Fruit fly (Drosophila melanogaster): Measurements from ENCODE around the gene HemK2.

The HemK2 gene

DNA sequence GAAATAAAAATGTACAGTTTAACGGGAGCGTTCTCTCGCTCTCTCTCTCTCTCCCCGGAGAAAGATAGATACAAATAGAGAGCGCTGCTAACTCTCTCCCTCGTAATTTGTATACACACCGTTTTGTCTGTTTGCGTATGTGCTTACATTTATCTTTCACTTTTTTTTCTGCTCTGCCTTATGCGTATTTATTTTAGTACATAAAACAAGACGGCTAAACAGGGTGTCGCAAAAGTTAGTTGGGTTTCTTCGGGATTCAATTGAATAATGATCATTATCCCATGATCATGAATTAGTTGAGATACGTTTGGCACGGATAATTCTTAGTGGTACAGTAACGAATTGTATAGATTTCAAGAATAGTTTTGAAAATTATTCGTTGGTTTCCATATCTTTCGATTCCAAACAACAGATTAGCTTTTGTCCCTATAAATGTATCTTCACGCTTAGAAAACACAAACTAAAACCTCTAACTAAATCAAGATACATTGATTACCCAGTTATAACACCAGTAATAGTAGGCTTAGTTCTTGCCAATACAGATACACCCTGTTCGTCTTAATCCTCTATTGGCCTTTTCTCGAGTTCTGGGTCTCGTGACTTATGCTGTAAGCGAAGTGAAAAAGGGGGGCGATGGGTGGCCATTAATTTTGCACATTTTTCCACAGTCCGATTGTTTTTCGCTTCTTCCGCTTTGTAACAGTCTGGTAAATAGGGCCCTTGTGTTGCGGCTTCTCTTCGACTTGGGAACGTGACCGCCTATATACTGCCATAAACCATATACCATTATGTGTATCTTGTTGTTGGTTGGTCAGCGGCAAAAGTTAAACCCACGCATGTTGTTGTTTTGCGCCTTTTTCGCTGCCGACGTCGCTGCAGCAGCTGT is 4.8 kb downstream of the HemK2 start:
- TF ChIP-seq CG5204 (GFP tag; optimal IDR thresholded peaks at IDR 0.05) (no peak), CG33017 (tag; optimal IDR thresholded peaks at IDR 0.05) (peak; percentile 90), toe (GFP tag; optimal IDR thresholded peaks at IDR 0.05) (peak; percentile 70), Mnt (GFP tag; optimal IDR thresholded peaks at IDR 0.05) (peak; percentile 56), CG11617 (GFP tag; optimal IDR thresholded peaks at IDR 0.05) (peak; percentile 88), Crg-1 (GFP tag; optimal IDR thresholded peaks at IDR 0.05) (peak; percentile 41), Hr96 (GFP tag; optimal IDR thresholded peaks at IDR 0.05) (peak; percentile 79), pad (GFP tag; optimal IDR thresholded peaks at IDR 0.05) (peak; percentile 66), cnc (optimal IDR thresholded peaks at IDR 0.05) (no peak), ovo (GFP tag; optimal IDR thresholded peaks at IDR 0.05) (peak; percentile 34), tj (GFP tag; optimal IDR thresholded peaks at IDR 0.05) (peak; percentile 3), CG1620 (GFP tag; optimal IDR thresholded peaks at IDR 0.05) (no peak), CG7045 (GFP tag; optimal IDR thresholded peaks at IDR 0.05) (peak; percentile 92), kay (GFP tag; ENCODE audit: borderline replicate concordance) (peak; percentile 93), CG14711 (tag; optimal IDR thresholded peaks at IDR 0.05) (peak; percentile 77), bab1 (GFP tag; optimal IDR thresholded peaks at IDR 0.05) (peak; percentile 42), Clk (GFP tag; optimal IDR thresholded peaks at IDR 0.05) (peak; percentile 77), cic (GFP tag; optimal IDR thresholded peaks at IDR 0.05) (no peak), CG7101 (tag; optimal IDR thresholded peaks at IDR 0.05) (peak; percentile 82), CG12768 (GFP tag; optimal IDR thresholded peaks at IDR 0.05) (peak; percentile 89)

DNA sequence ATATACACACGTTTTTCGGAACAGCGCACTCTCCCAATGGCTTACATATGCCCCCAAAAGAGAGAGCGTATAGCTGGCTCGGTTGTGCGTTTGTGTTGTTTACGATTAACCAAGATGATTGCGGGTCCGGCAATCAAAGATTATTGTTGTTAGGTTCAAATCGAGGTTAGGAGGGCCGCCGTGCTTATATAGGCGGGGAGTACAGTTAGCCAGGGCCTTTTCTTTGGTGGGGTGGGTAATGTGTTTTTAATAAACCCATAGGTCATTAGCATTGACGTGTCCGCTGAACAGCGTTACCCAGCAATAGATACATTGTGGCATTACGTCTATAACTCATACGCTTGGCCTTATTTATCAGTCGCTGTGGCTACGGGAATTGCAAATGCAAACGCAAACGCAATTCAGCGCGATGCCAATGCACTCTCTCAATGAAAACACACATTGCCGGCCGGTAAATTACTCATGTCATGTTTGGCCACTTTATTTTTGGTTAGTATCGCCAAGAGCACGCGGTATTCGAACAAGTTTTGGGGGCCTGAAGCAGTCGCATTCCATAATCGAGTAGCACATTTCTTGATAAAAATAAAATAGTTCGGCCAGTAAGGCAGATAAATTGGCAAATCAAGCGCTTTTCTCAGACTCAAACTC is 5.6 kb downstream of the HemK2 start:
- peak; percentile 61 for TF ChIP-seq tj (GFP tag; optimal IDR thresholded peaks at IDR 0.05)
- no peak for TF ChIP-seq CG14711 (tag; optimal IDR thresholded peaks at IDR 0.05)
- no peak for TF ChIP-seq cnc (optimal IDR thresholded peaks at IDR 0.05)
- TF ChIP-seq CG33017 (tag; optimal IDR thresholded peaks at IDR 0.05) = no peak
- TF ChIP-seq CG1620 (GFP tag; optimal IDR thresholded peaks at IDR 0.05) = no peak
- TF ChIP-seq bab1 (GFP tag; optimal IDR thresholded peaks at IDR 0.05) = no peak
- TF ChIP-seq cic (GFP tag; optimal IDR thresholded peaks at IDR 0.05) = peak; percentile 79
- no peak for TF ChIP-seq CG7101 (tag; optimal IDR thresholded peaks at IDR 0.05)
- peak; percentile 21 for TF ChIP-seq ovo (GFP tag; optimal IDR thresholded peaks at IDR 0.05)

DNA sequence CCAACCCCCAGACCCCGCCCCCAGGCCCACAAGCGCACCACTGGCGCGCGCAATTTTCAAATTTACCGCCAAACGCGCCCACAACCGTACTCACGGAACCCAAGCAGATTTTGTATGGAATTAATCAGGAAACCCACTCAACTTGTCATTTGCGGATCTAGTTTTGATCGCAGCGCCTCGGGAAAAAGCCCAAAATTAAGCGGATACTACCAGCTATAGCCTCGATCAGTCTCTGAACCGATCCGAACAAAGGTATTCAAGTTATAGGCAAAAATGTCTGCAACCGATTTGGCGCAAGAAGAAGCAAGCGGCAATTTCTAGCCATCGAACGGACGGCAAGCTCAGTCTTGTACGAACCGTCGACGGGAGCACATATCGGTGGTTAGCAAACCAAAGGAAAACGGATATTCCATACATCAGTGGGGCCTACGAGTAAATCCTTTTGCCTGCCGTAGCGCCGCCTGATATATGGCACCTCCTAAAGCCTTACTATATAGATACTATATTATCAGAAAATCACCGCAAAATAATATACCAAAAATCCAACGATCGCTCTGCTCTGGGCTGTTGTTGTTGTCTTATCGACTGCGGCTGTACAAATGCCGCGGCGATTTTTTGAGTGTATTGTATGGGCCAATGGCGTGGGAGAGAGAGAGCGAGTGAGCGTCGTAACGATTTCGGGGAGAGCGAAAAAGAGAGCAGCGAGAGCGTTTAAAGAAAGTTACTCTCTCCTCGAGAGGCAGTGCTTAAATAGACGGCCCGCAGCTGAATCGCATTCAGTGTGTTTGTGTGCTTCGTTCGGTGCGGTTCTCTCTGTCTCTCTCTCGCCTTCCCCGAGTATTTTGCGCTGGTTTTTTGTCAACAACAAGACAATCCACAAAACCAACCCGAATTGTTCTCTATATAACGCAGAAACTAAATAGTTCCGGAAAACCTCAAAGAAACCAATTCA is 6.7 kb downstream of the HemK2 start, which contains the start of gene Pgk:
TSS of gene Pgk (minus strand) at position 609 of the 952 bp plus-strand sequence.
- TF ChIP-seq CG7045 (GFP tag; optimal IDR thresholded peaks at IDR 0.05) = peak; percentile 75
- TF ChIP-seq CG33017 (tag; optimal IDR thresholded peaks at IDR 0.05) = peak; percentile 90
- TF ChIP-seq CG7101 (tag; optimal IDR thresholded peaks at IDR 0.05) = peak; percentile 82
- TF ChIP-seq CG5204 (GFP tag; optimal IDR thresholded peaks at IDR 0.05) = peak; percentile 85
- no peak for TF ChIP-seq cnc (optimal IDR thresholded peaks at IDR 0.05)
- peak; percentile 49 for TF ChIP-seq CG1620 (GFP tag; optimal IDR thresholded peaks at IDR 0.05)
- peak; percentile 62 for TF ChIP-seq kay (GFP tag; ENCODE audit: borderline replicate concordance)
- peak; percentile 79 for TF ChIP-seq CG11617 (GFP tag; optimal IDR thresholded peaks at IDR 0.05)
- TF ChIP-seq Clk (GFP tag; optimal IDR thresholded peaks at IDR 0.05) = no peak
- TF ChIP-seq cic (GFP tag; optimal IDR thresholded peaks at IDR 0.05) = peak; percentile 82
- TF ChIP-seq Mnt (GFP tag; optimal IDR thresholded peaks at IDR 0.05) = peak; percentile 78
- peak; percentile 83 for TF ChIP-seq Hr96 (GFP tag; optimal IDR thresholded peaks at IDR 0.05)
- TF ChIP-seq CG14711 (tag; optimal IDR thresholded peaks at IDR 0.05) = peak; percentile 71
- TF ChIP-seq bab1 (GFP tag; optimal IDR thresholded peaks at IDR 0.05) = peak; percentile 73
- peak; percentile 51 for TF ChIP-seq Crg-1 (GFP tag; optimal IDR thresholded peaks at IDR 0.05)
- no peak for TF ChIP-seq toe (GFP tag; optimal IDR thresholded peaks at IDR 0.05)
- TF ChIP-seq tj (GFP tag; optimal IDR thresholded peaks at IDR 0.05) = peak; percentile 45
- TF ChIP-seq ovo (GFP tag; optimal IDR thresholded peaks at IDR 0.05) = peak; percentile 70
- TF ChIP-seq pad (GFP tag; optimal IDR thresholded peaks at IDR 0.05) = peak; percentile 4
- TF ChIP-seq CG12768 (GFP tag; optimal IDR thresholded peaks at IDR 0.05) = peak; percentile 89

DNA sequence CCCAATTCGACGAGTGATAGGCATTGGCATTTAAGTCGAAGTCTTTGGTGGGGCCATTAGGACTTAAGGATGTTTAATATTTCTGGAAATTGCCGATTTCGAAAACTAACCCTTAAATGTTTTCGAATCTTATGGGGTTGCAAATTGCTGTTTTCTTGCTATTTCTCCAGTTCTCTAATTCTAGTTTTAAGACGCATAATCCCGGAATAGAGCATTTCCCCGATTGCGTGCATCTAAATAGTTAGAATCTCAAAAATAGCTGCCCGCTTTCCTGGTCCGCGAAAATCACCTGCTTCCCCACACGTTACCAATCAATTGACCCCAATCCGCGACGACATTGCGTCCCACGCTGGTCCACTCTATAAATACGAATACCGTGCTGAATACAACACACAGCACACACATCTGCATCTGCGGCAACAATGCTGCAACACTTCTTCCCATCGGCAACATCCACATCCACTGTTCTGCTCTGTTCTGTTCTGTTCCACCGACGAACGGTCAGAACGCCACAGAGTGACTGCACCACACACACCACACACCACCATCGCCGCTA is 7.5 kb downstream of the HemK2 start, which contains the start of gene Bacc:
TSS of gene Bacc (plus strand) at position 542 of the 556 bp plus-strand sequence.
- peak; percentile 63 for TF ChIP-seq ovo (GFP tag; optimal IDR thresholded peaks at IDR 0.05)
- peak; percentile 96 for TF ChIP-seq CG5204 (GFP tag; optimal IDR thresholded peaks at IDR 0.05)
- peak; percentile 93 for TF ChIP-seq CG7045 (GFP tag; optimal IDR thresholded peaks at IDR 0.05)
- TF ChIP-seq toe (GFP tag; optimal IDR thresholded peaks at IDR 0.05) = peak; percentile 87
- TF ChIP-seq CG14711 (tag; optimal IDR thresholded peaks at IDR 0.05) = peak; percentile 76
- peak; percentile 84 for TF ChIP-seq Clk (GFP tag; optimal IDR thresholded peaks at IDR 0.05)
- TF ChIP-seq CG12768 (GFP tag; optimal IDR thresholded peaks at IDR 0.05) = peak; percentile 78
- TF ChIP-seq cic (GFP tag; optimal IDR thresholded peaks at IDR 0.05) = no peak
- peak; percentile 91 for TF ChIP-seq CG7101 (tag; optimal IDR thresholded peaks at IDR 0.05)
- peak; percentile 30 for TF ChIP-seq Mnt (GFP tag; optimal IDR thresholded peaks at IDR 0.05)
- peak; percentile 96 for TF ChIP-seq CG11617 (GFP tag; optimal IDR thresholded peaks at IDR 0.05)
- TF ChIP-seq kay (GFP tag; ENCODE audit: borderline replicate concordance) = no peak
- peak; percentile 76 for TF ChIP-seq CG1620 (GFP tag; optimal IDR thresholded peaks at IDR 0.05)
- peak; percentile 89 for TF ChIP-seq bab1 (GFP tag; optimal IDR thresholded peaks at IDR 0.05)
- peak; percentile 74 for TF ChIP-seq Crg-1 (GFP tag; optimal IDR thresholded peaks at IDR 0.05)
- TF ChIP-seq tj (GFP tag; optimal IDR thresholded peaks at IDR 0.05) = peak; percentile 81
- peak; percentile 87 for TF ChIP-seq CG33017 (tag; optimal IDR thresholded peaks at IDR 0.05)
- TF ChIP-seq pad (GFP tag; optimal IDR thresholded peaks at IDR 0.05) = peak; percentile 77
- peak; percentile 90 for TF ChIP-seq Hr96 (GFP tag; optimal IDR thresholded peaks at IDR 0.05)
- no peak for TF ChIP-seq cnc (optimal IDR thresholded peaks at IDR 0.05)

All from whole organism, adult.